Fruit fly (Drosophila melanogaster) Kc167 (cell line): ENCODE data around the gene CG18273.

Source experiments
- Myc ChIP-seq: fragments of >200 bp; optimal IDR thresholded peaks from 2 replicates; lab custom pipeline; 2017; ENCODE audit warnings: missing external identifiers
- Sin3A ChIP-seq: fragments of >200 bp; optimal IDR thresholded peaks from 2 replicates; lab custom pipeline; 2018; ENCODE audit warnings: missing external identifiers
- h ChIP-seq: fragments of >200 bp; optimal IDR thresholded peaks from 3 replicates; lab custom pipeline; 2018; ENCODE audit warnings: missing external identifiers
- insv ChIP-seq: fragments of >200 bp; optimal IDR thresholded peaks from 3 replicates; lab custom pipeline; 2018; ENCODE audit warnings: missing external identifiers
- psq ChIP-seq: fragments of >200 bp; optimal IDR thresholded peaks from 2 replicates; lab custom pipeline; 2017; ENCODE audit warnings: missing external identifiers
- ttk ChIP-seq: sonication (Bioruptor generic); optimal IDR thresholded peaks from 2 replicates; lab custom pipeline; 2017; ENCODE audit warnings: missing external identifiers

The CG18273 gene

DNA sequence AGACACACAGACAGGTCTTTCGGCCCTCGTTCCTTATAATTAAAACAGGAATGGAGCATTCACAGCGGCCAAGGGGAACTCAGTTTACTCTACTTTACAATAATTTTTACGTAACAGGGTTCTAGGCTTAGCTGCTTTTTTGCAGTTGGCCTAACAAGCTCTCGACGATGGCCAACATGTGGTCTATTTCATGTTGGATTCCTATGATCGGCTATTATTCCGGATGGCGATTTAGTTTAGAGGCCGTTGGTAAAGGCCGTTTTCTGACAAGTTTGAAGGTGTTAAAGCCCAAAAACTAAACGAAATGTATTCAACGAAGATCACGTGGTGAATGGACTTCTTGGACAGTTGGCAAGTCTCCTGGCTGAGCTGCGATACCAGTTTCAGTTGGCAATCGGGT, 41.4 kb downstream of the CG18273 start:
- TF ChIP-seq psq: no peak
- TF ChIP-seq ttk: no peak
- TF ChIP-seq Sin3A (lab: Kevin White, UChicago): no peak
- no peak for TF ChIP-seq h (lab: Kevin White, UChicago)
- no peak for TF ChIP-seq insv
- TF ChIP-seq Myc (lab: Kevin White, UChicago): no peak

dm6 chrX:443981-444550, 43.3 kb downstream of the CG18273 start:
- TF ChIP-seq h (lab: Kevin White, UChicago): no peak
- no peak for TF ChIP-seq Myc (lab: Kevin White, UChicago)
- TF ChIP-seq Sin3A (lab: Kevin White, UChicago): no peak
- no peak for TF ChIP-seq ttk
- no peak for TF ChIP-seq psq
- TF ChIP-seq insv: no peak

DNA sequence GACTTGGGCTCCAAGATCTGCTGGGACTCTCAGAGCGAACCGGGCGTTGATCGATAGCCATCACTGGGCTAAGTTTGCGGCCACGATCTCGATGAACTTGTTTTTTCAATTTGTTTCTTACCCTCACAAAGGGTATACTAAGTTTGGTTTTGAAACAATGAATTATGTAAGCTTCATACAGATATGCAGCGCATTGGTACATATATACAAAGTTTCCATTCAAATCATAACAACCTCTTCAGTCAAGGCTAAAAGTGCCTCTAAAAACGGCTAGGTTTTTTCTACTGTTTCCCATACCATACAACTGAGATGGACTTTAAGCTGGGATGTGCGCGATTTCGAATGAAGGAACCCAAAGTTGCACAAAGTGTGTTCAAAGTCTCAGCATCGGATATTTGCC, 46.1 kb downstream of the CG18273 start:
- TF ChIP-seq Myc (lab: Kevin White, UChicago): no peak
- TF ChIP-seq Sin3A (lab: Kevin White, UChicago): no peak
- no peak for TF ChIP-seq ttk
- TF ChIP-seq psq: no peak
- TF ChIP-seq insv: no peak
- TF ChIP-seq h (lab: Kevin White, UChicago): no peak

DNA sequence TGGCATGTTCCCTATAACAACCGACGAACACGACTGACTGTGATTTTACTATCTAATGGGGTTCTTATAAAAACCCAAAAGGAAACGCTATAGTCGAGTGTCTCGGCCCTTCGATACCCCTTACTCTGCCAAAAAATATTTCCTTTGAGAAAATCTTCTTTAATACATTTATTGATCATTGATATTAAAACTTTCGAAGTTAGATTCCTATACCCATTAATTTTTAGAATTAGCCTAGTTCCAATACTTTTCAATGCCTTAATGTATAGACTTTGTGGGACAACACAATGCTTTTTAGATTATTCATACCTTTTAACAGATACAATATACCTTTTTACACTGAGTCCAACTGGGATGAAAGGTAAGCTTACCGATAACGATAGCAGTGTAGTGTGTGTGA, 50.0 kb downstream of the CG18273 start, which contains the start of gene Pgcl:
Gene Pgcl, minus strand, starts transcription at position 45 of the 400 bp plus-strand sequence.
- TF ChIP-seq Sin3A (lab: Kevin White, UChicago) (no peak), ttk (no peak), Myc (lab: Kevin White, UChicago) (no peak), psq (no peak), h (lab: Kevin White, UChicago) (no peak), insv (no peak)
